Fruit fly (Drosophila melanogaster) whole organism, embryonic: ENCODE measurements around the gene CG13299.
A peak's percentile ranks its signal among the peaks of the same experiment; 100 is the strongest.

Experiments
- CG10321 ChIP-seq: fragments of 200-800 bp; sonication (Bioruptor generic); IDR thresholded peaks from 2 replicates; pipeline ENCODE4 v1.3.6; 2022; ENCODE audit warnings: missing biosample characterization, missing genetic modification characterization
- CG11723 ChIP-seq: fragments of 200-800 bp; sonication (Bioruptor generic); optimal IDR thresholded peaks from 2 replicates; lab custom pipeline; 2017; ENCODE audit warnings: missing biosample characterization, mild to moderate bottlenecking, missing genetic modification characterization
- CG1233 ChIP-seq: fragments of 200-800 bp; sonication (Bioruptor generic); optimal IDR thresholded peaks from 4 replicates; lab custom pipeline; 2018; ENCODE audit warnings: missing biosample characterization, mild to moderate bottlenecking, missing genetic modification characterization
- CG12769 ChIP-seq: fragments of 200-800 bp; sonication (Bioruptor generic); optimal IDR thresholded peaks from 2 replicates; lab custom pipeline; 2019; ENCODE audit warnings: missing biosample characterization, mild to moderate bottlenecking, missing genetic modification characterization, moderate library complexity
- CG1603 ChIP-seq: fragments of 200-800 bp; sonication (Bioruptor generic); optimal IDR thresholded peaks from 2 replicates; lab custom pipeline; 2019; ENCODE audit warnings: missing biosample characterization, mild to moderate bottlenecking, missing genetic modification characterization, moderate library complexity
- CG16815 ChIP-seq: fragments of 200-800 bp; sonication (Bioruptor generic); optimal IDR thresholded peaks from 3 replicates; lab custom pipeline; 2017; ENCODE audit warnings: missing biosample characterization, mild to moderate bottlenecking, missing genetic modification characterization
- CG2889 ChIP-seq: fragments of 200-800 bp; sonication (Bioruptor generic); IDR thresholded peaks from 3 replicates; pipeline ENCODE4 v1.3.6; 2022; ENCODE audit warnings: missing biosample characterization, missing genetic modification characterization
- CG34376 ChIP-seq: fragments of 200-800 bp; sonication (Bioruptor generic); optimal IDR thresholded peaks from 2 replicates; lab custom pipeline; 2018; ENCODE audit warnings: missing biosample characterization, mild to moderate bottlenecking, missing genetic modification characterization
- CG34422 ChIP-seq: fragments of 200-800 bp; sonication (Bioruptor generic); IDR thresholded peaks from 3 replicates; pipeline ENCODE4 v1.3.6; 2022; ENCODE audit warnings: missing biosample characterization, missing genetic modification characterization
- CG4707 ChIP-seq: fragments of 200-800 bp; sonication (Bioruptor generic); optimal IDR thresholded peaks from 2 replicates; lab custom pipeline; 2018; ENCODE audit warnings: missing biosample characterization, mild to moderate bottlenecking, missing genetic modification characterization, moderate library complexity
- CG6175 ChIP-seq: fragments of 200-800 bp; sonication (Bioruptor generic); IDR thresholded peaks from 3 replicates; pipeline ENCODE4 v1.3.6; 2022; ENCODE audit warnings: missing biosample characterization, missing genetic modification characterization
- CG6813 ChIP-seq: fragments of 200-800 bp; sonication (Bioruptor generic); optimal IDR thresholded peaks from 2 replicates; lab custom pipeline; 2017; ENCODE audit warnings: missing biosample characterization, missing genetic modification characterization, mild to moderate bottlenecking, moderate library complexity, missing genetic modification reagents
- CG7745 ChIP-seq: fragments of 200-800 bp; sonication (Bioruptor generic); optimal IDR thresholded peaks from 2 replicates; lab custom pipeline; 2018; ENCODE audit warnings: missing biosample characterization, mild to moderate bottlenecking, missing genetic modification characterization, moderate library complexity
- CG8089 ChIP-seq: fragments of 200-800 bp; sonication (Bioruptor generic); optimal IDR thresholded peaks from 3 replicates; lab custom pipeline; 2016; ENCODE audit warnings: missing biosample characterization, missing genetic modification characterization
- CG8478 ChIP-seq: fragments of >200 bp; optimal IDR thresholded peaks from 2 replicates; lab custom pipeline; 2018
- CG8765 ChIP-seq: fragments of 200-800 bp; sonication (Bioruptor generic); IDR thresholded peaks from 2 replicates; pipeline ENCODE4 v1.3.6; 2022; ENCODE audit warnings: missing biosample characterization, missing genetic modification characterization
- CHES-1-like ChIP-seq: fragments of 200-800 bp; sonication (Bioruptor generic); optimal IDR thresholded peaks from 2 replicates; lab custom pipeline; 2016; ENCODE audit warnings: missing biosample characterization, missing genetic modification characterization
- CTCF ChIP-seq: fragments of 200-800 bp; sonication (Bioruptor generic); optimal IDR thresholded peaks from 2 replicates; lab custom pipeline; 2017; ENCODE audit warnings: missing biosample characterization, mild to moderate bottlenecking, missing genetic modification characterization, moderate library complexity
- Camta ChIP-seq: fragments of 200-800 bp; sonication (Bioruptor generic); optimal IDR thresholded peaks from 2 replicates; lab custom pipeline; 2016; ENCODE audit warnings: missing biosample characterization, missing genetic modification characterization
- HLH54F ChIP-seq: fragments of 200-800 bp; sonication (Bioruptor generic); optimal IDR thresholded peaks from 3 replicates; lab custom pipeline; 2016; ENCODE audit warnings: missing biosample characterization, missing genetic modification characterization
- Hmx ChIP-seq: fragments of 200-800 bp; sonication (Bioruptor generic); optimal IDR thresholded peaks from 2 replicates; lab custom pipeline; 2016; ENCODE audit warnings: missing biosample characterization, missing genetic modification characterization
- Optix ChIP-seq: fragments of 200-800 bp; sonication (Bioruptor generic); IDR thresholded peaks from 3 replicates; pipeline ENCODE4 v1.3.6; 2022; ENCODE audit warnings: missing biosample characterization, missing genetic modification characterization
- Ravus ChIP-seq: fragments of 200-800 bp; sonication (Bioruptor generic); IDR thresholded peaks from 2 replicates; pipeline ENCODE4 v1.3.6; 2022; ENCODE audit warnings: missing biosample characterization, missing genetic modification characterization
- Scr ChIP-seq: fragments of 200-800 bp; sonication (Bioruptor generic); IDR thresholded peaks from 2 replicates; pipeline ENCODE4 v1.3.6; 2022; ENCODE audit warnings: missing biosample characterization, missing genetic modification characterization; ENCODE audit not compliant: partially characterized antibody
- Sin3A ChIP-seq: fragments of >200 bp; optimal IDR thresholded peaks from 2 replicates; lab custom pipeline; 2018
- Sry-δ ChIP-seq: fragments of 200-800 bp; sonication (Bioruptor generic); optimal IDR thresholded peaks from 2 replicates; lab custom pipeline; 2016; ENCODE audit warnings: missing biosample characterization, missing genetic modification characterization
- bcd ChIP-seq: fragments of 200-800 bp; sonication (Bioruptor generic); optimal IDR thresholded peaks from 2 replicates; lab custom pipeline; 2017; ENCODE audit warnings: missing biosample characterization, mild to moderate bottlenecking, missing genetic modification characterization
- cato ChIP-seq: fragments of 200-800 bp; sonication (Bioruptor generic); optimal IDR thresholded peaks from 2 replicates; lab custom pipeline; 2016; ENCODE audit warnings: missing biosample characterization, missing genetic modification characterization, borderline replicate concordance
- chinmo ChIP-seq: fragments of 200-800 bp; sonication (Bioruptor generic); IDR thresholded peaks from 4 replicates; pipeline ENCODE4 v1.3.6; 2022; ENCODE audit warnings: missing biosample characterization, missing genetic modification characterization; ENCODE audit not compliant: partially characterized antibody
- dpn ChIP-seq, 2 experiments: fragments of 200-800 bp; sonication (Bioruptor generic); optimal IDR thresholded peaks; 3 replicates each; lab custom pipeline; 2016; ENCODE audit warnings: missing biosample characterization in 2 of 2, missing genetic modification characterization in 2 of 2
- gcm ChIP-seq: fragments of 200-800 bp; sonication (Bioruptor generic); optimal IDR thresholded peaks from 2 replicates; lab custom pipeline; 2019; ENCODE audit warnings: missing biosample characterization, mild to moderate bottlenecking, missing genetic modification characterization, moderate library complexity
- jumu ChIP-seq: fragments of 200-800 bp; sonication (Bioruptor generic); optimal IDR thresholded peaks from 3 replicates; lab custom pipeline; 2016; ENCODE audit warnings: missing biosample characterization, missing genetic modification characterization
- kni ChIP-seq: fragments of 200-800 bp; sonication (Bioruptor generic); optimal IDR thresholded peaks from 3 replicates; lab custom pipeline; 2017; ENCODE audit warnings: mild to moderate bottlenecking, missing biosample characterization, missing genetic modification reagents, missing genetic modification characterization
- luna ChIP-seq: fragments of 200-800 bp; sonication (Bioruptor generic); optimal IDR thresholded peaks from 2 replicates; lab custom pipeline; 2016; ENCODE audit warnings: missing biosample characterization, missing genetic modification characterization
- maf-S ChIP-seq: fragments of 200-800 bp; sonication (Bioruptor generic); optimal IDR thresholded peaks from 2 replicates; lab custom pipeline; 2016; ENCODE audit warnings: missing biosample characterization, missing genetic modification characterization
- nmo ChIP-seq: fragments of 200-800 bp; sonication (Bioruptor generic); optimal IDR thresholded peaks from 2 replicates; lab custom pipeline; 2018; ENCODE audit warnings: missing biosample characterization, mild to moderate bottlenecking, missing genetic modification characterization, moderate library complexity
- pan ChIP-seq, 4 experiments: fragments of >200 bp in 3 of 4; fragments of 200-800 bp in 1 of 4; sonication (Bioruptor generic) in 1 of 4; optimal IDR thresholded peaks in 3 of 4; IDR thresholded peaks in 1 of 4; 2 replicates each; pipeline versions ENCODE4 v1.3.6 to Lab custom; 2017 to 2022; ENCODE audit warnings: missing biosample characterization in 2 of 4, missing genetic modification characterization in 2 of 4, mixed read lengths in 1 of 4
- prd ChIP-seq, 3 experiments: fragments of >200 bp in 2 of 3; fragments of 200-800 bp in 1 of 3; sonication (Bioruptor generic) in 1 of 3; optimal IDR thresholded peaks in 2 of 3; IDR thresholded peaks in 1 of 3; 2 replicates in 2 of 3; 3 replicates in 1 of 3; pipeline versions ENCODE4 v1.3.6 to Lab custom; 2017 to 2022; ENCODE audit warnings: missing biosample characterization in 1 of 3, missing genetic modification characterization in 1 of 3
- pros ChIP-seq: fragments of 200-800 bp; sonication (Bioruptor generic); optimal IDR thresholded peaks from 3 replicates; lab custom pipeline; 2019; ENCODE audit warnings: missing biosample characterization, mild to moderate bottlenecking, missing genetic modification characterization, moderate library complexity
- row ChIP-seq: fragments of 200-800 bp; sonication (Bioruptor generic); IDR thresholded peaks from 3 replicates; pipeline ENCODE4 v1.3.6; 2022; ENCODE audit warnings: missing biosample characterization, missing genetic modification characterization
- run ChIP-seq: fragments of 200-800 bp; sonication (Bioruptor generic); optimal IDR thresholded peaks from 3 replicates; lab custom pipeline; 2018; ENCODE audit warnings: missing biosample characterization, mild to moderate bottlenecking, missing genetic modification characterization
- salm ChIP-seq: fragments of 200-800 bp; sonication (Bioruptor generic); optimal IDR thresholded peaks from 2 replicates; lab custom pipeline; 2018; ENCODE audit warnings: missing biosample characterization, mild to moderate bottlenecking, missing genetic modification characterization
- scrt ChIP-seq: fragments of 200-800 bp; sonication (Bioruptor generic); optimal IDR thresholded peaks from 2 replicates; lab custom pipeline; 2018; ENCODE audit warnings: missing biosample characterization, mild to moderate bottlenecking, missing genetic modification characterization, moderate library complexity
- sens ChIP-seq: fragments of 200-800 bp; sonication (Bioruptor generic); peaks from one replicate; lab custom pipeline; 2016; ENCODE audit warnings: missing biosample characterization, missing genetic modification characterization
- tio ChIP-seq: fragments of 200-800 bp; sonication (Bioruptor generic); optimal IDR thresholded peaks from 2 replicates; lab custom pipeline; 2017; ENCODE audit warnings: missing biosample characterization, missing genetic modification characterization, inconsistent platforms
- twi ChIP-seq: fragments of 200-800 bp; optimal IDR thresholded peaks from 2 replicates; lab custom pipeline; 2019; ENCODE audit warnings: missing biosample characterization, mild to moderate bottlenecking, missing genetic modification characterization, moderate library complexity
- tx ChIP-seq: fragments of 200-800 bp; sonication (Bioruptor generic); optimal IDR thresholded peaks from 2 replicates; lab custom pipeline; 2016; ENCODE audit warnings: missing biosample characterization, missing genetic modification characterization
- wek ChIP-seq: fragments of 200-800 bp; sonication (Bioruptor generic); optimal IDR thresholded peaks from 3 replicates; lab custom pipeline; 2018; ENCODE audit warnings: missing biosample characterization, mild to moderate bottlenecking, missing genetic modification characterization, moderate library complexity
- zen ChIP-seq: fragments of 200-800 bp; sonication (Bioruptor generic); optimal IDR thresholded peaks from 3 replicates; lab custom pipeline; 2018; ENCODE audit warnings: missing biosample characterization, mild to moderate bottlenecking, missing genetic modification characterization, moderate library complexity

Gene CG13299

dm6 chr3L:6262644-6263404 is 30.7 kb upstream of the CG13299 start, which contains the start of gene Ldh (continued):
- TF ChIP-seq scrt (GFP tag; lab: Kevin White, UChicago) (peak; percentile 92), maf-S (GFP tag; lab: Kevin White, UChicago) (peak; percentile 55), CG6175 (GFP tag; lab: Robert Waterston, UW) (peak; percentile 55; the same call in 1 of the 3 replicates), bcd (GFP tag; lab: Kevin White, UChicago) (peak; percentile 95), Hmx (peak; percentile 84), gcm (GFP tag; lab: Kevin White, UChicago) (peak; percentile 97), dpn (GFP tag; optimal IDR thresholded peaks at IDR 0.05; lab: Kevin White, UChicago) (peak; percentile 87 to 95), row (GFP tag; lab: Robert Waterston, UW) (peak; percentile 95), jumu (peak; percentile 73), CG10321 (peak; percentile 68), CG12769 (peak; percentile 92), CG7745 (no peak), HLH54F (GFP tag; lab: Kevin White, UChicago) (peak; percentile 86), Sry-δ (GFP tag; lab: Kevin White, UChicago) (peak; percentile 38), Scr (GFP tag; lab: Robert Waterston, UW) (no peak), prd (optimal IDR thresholded peaks at IDR 0.05; lab: Kevin White, UChicago) (no peak), prd (GFP tag; IDR thresholded peaks at IDR 0.05; lab: Robert Waterston, UW) (peak; percentile 93), CG16815 (GFP tag; lab: Kevin White, UChicago) (peak; percentile 94), tx (GFP tag; lab: Kevin White, UChicago) (peak; percentile 58), CG8478 (lab: Kevin White, UChicago) (no peak), CG8089 (peak; percentile 57), CG2889 (GFP tag; lab: Robert Waterston, UW) (peak; percentile 68; the same call in 2 of the 3 replicates), CG11723 (peak; percentile 92), CG8765 (GFP tag; lab: Robert Waterston, UW) (peak; percentile 85), salm (peak; percentile 94), sens (GFP tag; lab: Kevin White, UChicago) (peak; percentile 99), CG1233 (GFP tag; lab: Kevin White, UChicago) (peak; percentile 97), Camta (GFP tag; lab: Kevin White, UChicago) (peak; percentile 81), tio (peak; percentile 94), pan (optimal IDR thresholded peaks at IDR 0.05; lab: Kevin White, UChicago) (no peak), pan (GFP tag; optimal IDR thresholded peaks at IDR 0.05 in 1 of 2, IDR thresholded peaks at IDR 0.05 in 1 of 2) (peak in 1 of 2 experiments; percentile 92), twi (peak; percentile 94), nmo (GFP tag; lab: Kevin White, UChicago) (peak; percentile 98), chinmo (GFP tag; lab: Robert Waterston, UW) (no peak), CG4707 (GFP tag; lab: Kevin White, UChicago) (peak; percentile 90), wek (GFP tag; lab: Kevin White, UChicago) (peak; percentile 73), pros (GFP tag; lab: Kevin White, UChicago) (peak; percentile 77), zen (peak; percentile 98), CG34422 (GFP tag; lab: Robert Waterston, UW) (peak; percentile 93), CTCF (GFP tag; lab: Kevin White, UChicago) (peak; percentile 55), CG6813 (GFP tag; lab: Kevin White, UChicago) (peak; percentile 95), run (tag; lab: Kevin White, UChicago) (peak; percentile 93), Optix (peak; percentile 45; the same call in 1 of the 3 replicates), CG34376 (peak; percentile 82), Sin3A (lab: Kevin White, UChicago) (no peak), Ravus (GFP tag; lab: Robert Waterston, UW) (peak; percentile 64), CG1603 (tag; lab: Kevin White, UChicago) (peak; percentile 88), luna (peak; percentile 44), CHES-1-like (peak; percentile 55), cato (GFP tag; lab: Kevin White, UChicago) (peak; percentile 88), kni (GFP tag; lab: Kevin White, UChicago) (peak; percentile 76)
